Worm (Caenorhabditis elegans) whole organism, L1 larva: ENCODE data around the gene F20D6.10.

Experiments
- lin-15B ChIP-seq: fragments of 150-350 bp; sonication (generic microtip); optimal IDR thresholded peaks from 3 replicates; lab custom pipeline; 2014; ENCODE audit warnings: missing biosample characterization, missing genetic modification characterization
- lsy-2 ChIP-seq, 2 experiments: fragments of 150-350 bp; optimal IDR thresholded peaks; 2 replicates each; lab custom pipeline; 2014; ENCODE audit warnings: missing biosample characterization in 2 of 2, missing genetic modification characterization in 2 of 2

DNA sequence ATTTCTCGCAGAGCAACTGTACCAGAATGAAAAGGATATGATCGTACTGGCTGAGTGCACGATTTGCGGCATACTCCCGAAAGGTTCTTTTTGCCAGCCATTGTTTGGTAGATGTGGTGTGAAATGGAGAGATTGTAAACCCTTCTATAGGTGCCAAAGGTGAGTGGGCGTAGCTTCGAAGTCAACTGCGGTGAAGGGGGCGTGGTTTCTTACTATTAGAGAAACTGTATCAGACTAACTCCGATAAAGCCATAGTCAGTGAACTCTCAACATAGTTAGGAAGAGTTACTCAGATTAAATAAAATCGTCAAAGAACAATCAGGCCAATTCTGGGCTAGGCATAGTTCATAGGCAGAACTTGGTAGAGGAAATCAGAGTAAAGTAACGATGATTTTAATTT is 18.4 kb downstream of the F20D6.10 start, which contains the start of gene F20D6.9:
- TF ChIP-seq lsy-2 (tag; optimal IDR thresholded peaks at IDR 0.05; lab: Kevin White, UChicago) (no peak), lin-15B (tag; lab: Kevin White, UChicago) (no peak)
